2 worm cellular contexts compared by ENCODE assay signal in the genomic region with DNA sequence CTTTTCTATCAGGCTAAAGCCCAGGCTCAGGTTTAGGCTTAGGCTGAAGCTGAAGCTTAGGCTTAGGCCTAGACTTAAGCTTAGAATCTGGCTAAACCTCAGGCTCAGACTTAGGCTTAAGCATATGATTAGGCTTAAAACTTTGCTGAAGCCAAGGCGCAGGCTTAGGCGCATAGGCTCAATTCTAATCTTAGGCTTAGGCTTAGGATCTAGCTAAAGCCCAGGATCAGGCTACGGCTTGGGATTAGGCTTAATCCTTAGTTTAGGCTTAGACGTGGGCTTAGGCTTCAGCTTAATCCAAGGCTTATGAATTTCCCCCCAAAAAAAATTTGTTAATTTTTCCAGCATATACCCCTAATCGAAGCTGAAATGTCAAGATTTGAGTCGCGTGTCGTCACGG.
TF ChIP-seq lines count a peak whose summit lies in the region.

No protein-coding gene starts in this region.

TF ChIP-seq in whole organism, early embryonic, 17 proteins besides CTCF, POLR2A, EP300 and RAD21:
- peak; percentile 88 for TF ChIP-seq ceh-36 (tag; optimal IDR thresholded peaks at IDR 0.05; lab: Kevin White, UChicago)
- no peak for TF ChIP-seq flt-1 (GFP tag; IDR thresholded peaks at IDR 0.05; lab: Robert Waterston, UW)

TF ChIP-seq in whole organism, late embryonic, 69 proteins besides CTCF, POLR2A, EP300 and RAD21:
- peak; percentile 97 for TF ChIP-seq dve-1 (tag; optimal IDR thresholded peaks at IDR 0.05; lab: Kevin White, UChicago)
- TF ChIP-seq tbx-7 (tag; optimal IDR thresholded peaks at IDR 0.05; lab: Kevin White, UChicago), result no peak
